Fruit fly (Drosophila melanogaster): Measurements from ENCODE around the gene CG31517.
A peak's percentile ranks its signal among the peaks of the same experiment; 100 is the strongest.

The CG31517 gene

dm6 chr3R:13971728-13972448 lies 23.7 kb downstream of the CG31517 start (continued):
- no peak for TF ChIP-seq ERR (GFP tag; optimal IDR thresholded peaks at IDR 0.05)
- no peak for TF ChIP-seq repo (GFP tag; optimal IDR thresholded peaks at IDR 0.05)
- TF ChIP-seq Neu2 (GFP tag; optimal IDR thresholded peaks at IDR 0.05; ENCODE audit: borderline replicate concordance), result no peak
- no peak for TF ChIP-seq CG7928 (GFP tag; optimal IDR thresholded peaks at IDR 0.05)
- no peak for TF ChIP-seq NC2β (GFP tag; optimal IDR thresholded peaks at IDR 0.05)
- TF ChIP-seq chn (GFP tag; optimal IDR thresholded peaks at IDR 0.05), result no peak
- no peak for TF ChIP-seq CG42726 (GFP tag; IDR thresholded peaks at IDR 0.05; ENCODE audit: partially characterized antibody)
- TF ChIP-seq ssp (GFP tag; IDR thresholded peaks at IDR 0.05), result no peak
- TF ChIP-seq CG30020 (tag; optimal IDR thresholded peaks at IDR 0.05), result no peak
- no peak for TF ChIP-seq CG15514 (GFP tag; optimal IDR thresholded peaks at IDR 0.05)
- TF ChIP-seq Fer1 (GFP tag; optimal IDR thresholded peaks at IDR 0.05), result no peak
- TF ChIP-seq CG14667 (GFP tag; IDR thresholded peaks at IDR 0.05), result no peak
- no peak for TF ChIP-seq HHEX (GFP tag; optimal IDR thresholded peaks at IDR 0.05)
- TF ChIP-seq NFAT (GFP tag; IDR thresholded peaks at IDR 0.05), result no peak
- TF ChIP-seq HLH4C (GFP tag; IDR thresholded peaks at IDR 0.05; ENCODE audit: partially characterized antibody), result no peak
- no peak for TF ChIP-seq Spps (tag; optimal IDR thresholded peaks at IDR 0.05)
- peak in 1 of 3 experiments; percentile 55 for TF ChIP-seq lola (GFP tag; optimal IDR thresholded peaks at IDR 0.05)
- no peak for TF ChIP-seq H2.0 (GFP tag; IDR thresholded peaks at IDR 0.05)
- TF ChIP-seq dmrt11E (tag; optimal IDR thresholded peaks at IDR 0.05), result peak; percentile 53
- TF ChIP-seq mirr (GFP tag; optimal IDR thresholded peaks at IDR 0.05), result no peak
- no peak for TF ChIP-seq Trl (optimal IDR thresholded peaks at IDR 0.05)
- TF ChIP-seq Trl (GFP tag; optimal IDR thresholded peaks at IDR 0.05), result no peak
- TF ChIP-seq vvl (GFP tag; IDR thresholded peaks at IDR 0.05), result no peak
- no peak for TF ChIP-seq CG10565 (GFP tag; optimal IDR thresholded peaks at IDR 0.05)
- no peak for TF ChIP-seq chinmo (GFP tag; IDR thresholded peaks at IDR 0.05; ENCODE audit: partially characterized antibody)
- peak; percentile 12 for TF ChIP-seq nmo (GFP tag; optimal IDR thresholded peaks at IDR 0.05)
- TF ChIP-seq CG30431 (GFP tag; optimal IDR thresholded peaks at IDR 0.05), result no peak
- TF ChIP-seq CG6765 (GFP tag; optimal IDR thresholded peaks at IDR 0.05), result no peak
- no peak for TF ChIP-seq klu (GFP tag; IDR thresholded peaks at IDR 0.05)
- TF ChIP-seq CG17186 (GFP tag; optimal IDR thresholded peaks at IDR 0.05), result no peak
- no peak for TF ChIP-seq CG10543 (GFP tag; optimal IDR thresholded peaks at IDR 0.05)
- TF ChIP-seq CG8765 (GFP tag; IDR thresholded peaks at IDR 0.05), result no peak
- TF ChIP-seq CG18011 (GFP tag; optimal IDR thresholded peaks at IDR 0.05), result no peak
- TF ChIP-seq Fer2 (tag; optimal IDR thresholded peaks at IDR 0.05), result no peak
- TF ChIP-seq ems (GFP tag; optimal IDR thresholded peaks at IDR 0.05), result no peak
- TF ChIP-seq Kr (GFP tag; optimal IDR thresholded peaks at IDR 0.05), result no peak
- TF ChIP-seq CG7271 (tag; optimal IDR thresholded peaks at IDR 0.05), result peak; percentile 61
- peak; percentile 40; the same call in 1 of the 2 replicates for TF ChIP-seq CG4404 (GFP tag; IDR thresholded peaks at IDR 0.05)
- no peak for TF ChIP-seq disco-r (GFP tag; optimal IDR thresholded peaks at IDR 0.05)
- TF ChIP-seq CG5953 (GFP tag; IDR thresholded peaks at IDR 0.05), result no peak
- no peak for TF ChIP-seq Atf6 (GFP tag; IDR thresholded peaks at IDR 0.05)
- no peak for TF ChIP-seq CG3065 (GFP tag; optimal IDR thresholded peaks at IDR 0.05)
- no peak for TF ChIP-seq CG13296 (GFP tag; optimal IDR thresholded peaks at IDR 0.05)
- TF ChIP-seq bigmax (GFP tag; optimal IDR thresholded peaks at IDR 0.05), result no peak
- no peak for TF ChIP-seq CG10366 (GFP tag; IDR thresholded peaks at IDR 0.05)
- TF ChIP-seq scrt (GFP tag; optimal IDR thresholded peaks at IDR 0.05), result no peak
- no peak for TF ChIP-seq CG6689 (GFP tag; IDR thresholded peaks at IDR 0.05)
- no peak for TF ChIP-seq CG11695 (GFP tag; IDR thresholded peaks at IDR 0.05)
- TF ChIP-seq slp2 (GFP tag; optimal IDR thresholded peaks at IDR 0.05), result no peak
- TF ChIP-seq mld (GFP tag; IDR thresholded peaks at IDR 0.05; ENCODE audit: partially characterized antibody), result no peak

Measured in whole organism, embryonic.